Worm (Caenorhabditis elegans): Measurements from ENCODE around the gene ugt-65.

- no peak for TF ChIP-seq lin-13 (GFP tag; optimal IDR thresholded peaks at IDR 0.05)
- no peak for TF ChIP-seq alr-1 (tag; optimal IDR thresholded peaks at IDR 0.05)
- TF ChIP-seq ztf-11 (tag; optimal IDR thresholded peaks at IDR 0.05): no peak
- no peak for TF ChIP-seq nhr-11 (tag; optimal IDR thresholded peaks at IDR 0.05)
- peak; percentile 83 for TF ChIP-seq fos-1 (tag; optimal IDR thresholded peaks at IDR 0.05)
- no peak for TF ChIP-seq lin-11 (tag; optimal IDR thresholded peaks at IDR 0.05)
- TF ChIP-seq egl-27 (tag; optimal IDR thresholded peaks at IDR 0.05): no peak
- no peak for TF ChIP-seq ceh-16 (tag; optimal IDR thresholded peaks at IDR 0.05)
- TF ChIP-seq nhr-23 (tag; optimal IDR thresholded peaks at IDR 0.05): no peak
- no peak for TF ChIP-seq aly-2 (tag; optimal IDR thresholded peaks at IDR 0.05)
- TF ChIP-seq nhr-237 (tag; optimal IDR thresholded peaks at IDR 0.05): no peak
Observed at ce11 chrIV:12435442-12435841, 15.0 kb downstream of the ugt-65 start, which contains the start of gene irg-4.

Measured in whole organism, L2 larva.